Worm (Caenorhabditis elegans) whole organism, young adult: ENCODE data around the gene ZK1290.5.
A peak's percentile ranks its signal among the peaks of the same experiment; 100 is the strongest.

Experiments
- B0261.1 ChIP-seq: sonication (generic microtip); optimal IDR thresholded peaks from 2 replicates; lab custom pipeline; 2016; ENCODE audit warnings: mild to moderate bottlenecking, missing genetic modification characterization, moderate library complexity, missing compliant biosample characterization
- F10E7.11 ChIP-seq: sonication (generic microtip); optimal IDR thresholded peaks from 2 replicates; lab custom pipeline; 2017; ENCODE audit warnings: mild to moderate bottlenecking, missing genetic modification characterization, moderate library complexity, missing compliant biosample characterization
- F22D6.2 ChIP-seq: sonication (generic microtip); optimal IDR thresholded peaks from 2 replicates; lab custom pipeline; 2016; ENCODE audit warnings: mild to moderate bottlenecking, missing genetic modification characterization, missing compliant biosample characterization
- F33H1.4 ChIP-seq: fragments of 200-800 bp; sonication (Bioruptor generic); IDR thresholded peaks from 2 replicates; pipeline ENCODE4 v1.3.6; 2022; ENCODE audit warnings: missing genetic modification reagents, missing genetic modification characterization, missing compliant biosample characterization
- F55B11.4 ChIP-seq: sonication (generic microtip); optimal IDR thresholded peaks from 2 replicates; lab custom pipeline; 2016; ENCODE audit warnings: missing compliant biosample characterization, missing genetic modification characterization, borderline replicate concordance; ENCODE audit not compliant: insufficient read depth
- T26A5.8 ChIP-seq: sonication (generic microtip); optimal IDR thresholded peaks from 2 replicates; lab custom pipeline; 2016; ENCODE audit warnings: missing genetic modification characterization, missing compliant biosample characterization
- Y53G8AR.9 ChIP-seq: fragments of 200-800 bp; sonication (Bioruptor generic); conservative IDR thresholded peaks from 2 replicates; pipeline ENCODE4 v1.3.6; 2022; ENCODE audit warnings: missing genetic modification reagents, missing genetic modification characterization, missing compliant biosample characterization
- Y56A3A.18 ChIP-seq: fragments of 200-800 bp; sonication (Bioruptor generic); IDR thresholded peaks from 2 replicates; pipeline ENCODE4 v1.3.6; 2022; ENCODE audit warnings: missing genetic modification reagents, missing genetic modification characterization, missing compliant biosample characterization
- Y67H2A.10 ChIP-seq: fragments of 200-800 bp; sonication (Bioruptor generic); conservative IDR thresholded peaks from 2 replicates; pipeline ENCODE4 v1.3.6; 2022; ENCODE audit warnings: missing genetic modification reagents, missing genetic modification characterization, missing compliant biosample characterization
- akir-1 ChIP-seq: fragments of 200-800 bp; sonication (Bioruptor generic); optimal IDR thresholded peaks from 2 replicates; lab custom pipeline; 2018; ENCODE audit warnings: mild to moderate bottlenecking, missing genetic modification characterization, moderate library complexity, missing compliant biosample characterization
- aptf-3 ChIP-seq: fragments of 200-800 bp; sonication (Bioruptor generic); IDR thresholded peaks from 2 replicates; pipeline ENCODE4 v1.3.6; 2022; ENCODE audit warnings: missing genetic modification characterization, missing compliant biosample characterization
- atf-7 ChIP-seq: sonication (generic microtip); optimal IDR thresholded peaks from 2 replicates; lab custom pipeline; 2017; ENCODE audit warnings: mild to moderate bottlenecking, missing genetic modification characterization, missing compliant biosample characterization
- attf-5 ChIP-seq: fragments of 200-800 bp; sonication (Bioruptor generic); optimal IDR thresholded peaks from 2 replicates; lab custom pipeline; 2018; ENCODE audit warnings: mild to moderate bottlenecking, missing genetic modification characterization, missing compliant biosample characterization
- bed-1 ChIP-seq: fragments of 200-800 bp; sonication (Bioruptor generic); IDR thresholded peaks from 2 replicates; pipeline ENCODE4 v1.3.6; 2022; ENCODE audit warnings: missing genetic modification reagents, missing genetic modification characterization, missing compliant biosample characterization
- bed-2 ChIP-seq: fragments of 200-800 bp; sonication (Bioruptor generic); IDR thresholded peaks from 2 replicates; pipeline ENCODE4 v1.3.6; 2022; ENCODE audit warnings: missing genetic modification reagents, missing genetic modification characterization, missing compliant biosample characterization
- chd-7 ChIP-seq: sonication (generic microtip); optimal IDR thresholded peaks from 2 replicates; lab custom pipeline; 2016; ENCODE audit warnings: mild to moderate bottlenecking, missing genetic modification characterization, moderate library complexity, missing compliant biosample characterization
- dox-1 ChIP-seq: fragments of 200-800 bp; sonication (Bioruptor generic); IDR thresholded peaks from 2 replicates; pipeline ENCODE4 v1.3.6; 2022; ENCODE audit warnings: missing genetic modification reagents, missing genetic modification characterization, missing compliant biosample characterization
- efl-1 ChIP-seq: fragments of 150-350 bp; optimal IDR thresholded peaks from 2 replicates; lab custom pipeline; 2014; ENCODE audit warnings: missing biosample characterization, missing genetic modification reagents, missing genetic modification characterization
- him-1 ChIP-seq: sonication (generic microtip); optimal IDR thresholded peaks from 2 replicates; lab custom pipeline; 2016; ENCODE audit warnings: missing genotype, missing genetic modification reagents, missing genetic modification characterization, missing compliant biosample characterization
- hmg-1.2 ChIP-seq: fragments of 200-800 bp; sonication (Bioruptor generic); IDR thresholded peaks from 2 replicates; pipeline ENCODE4 v1.3.6; 2022; ENCODE audit warnings: missing genetic modification reagents, missing genetic modification characterization, missing compliant biosample characterization
- hrde-1 ChIP-seq: sonication (generic microtip); optimal IDR thresholded peaks from 2 replicates; lab custom pipeline; 2016; ENCODE audit warnings: missing genetic modification characterization, mild to moderate bottlenecking, missing compliant biosample characterization, moderate library complexity, missing genotype, missing genetic modification reagents, borderline replicate concordance
- lag-1 ChIP-seq: fragments of 200-800 bp; sonication (Bioruptor generic); IDR thresholded peaks from 2 replicates; pipeline ENCODE4 v1.3.6; 2022; ENCODE audit warnings: missing genetic modification reagents, missing genetic modification characterization, missing compliant biosample characterization
- let-526 ChIP-seq: fragments of 200-800 bp; sonication (Bioruptor generic); IDR thresholded peaks from 2 replicates; pipeline ENCODE4 v1.3.6; 2022; ENCODE audit warnings: missing genetic modification reagents, missing genetic modification characterization, missing compliant biosample characterization
- let-607 ChIP-seq, 2 experiments: fragments of 200-800 bp in 1 of 2; sonication (Bioruptor generic) in 1 of 2; sonication (generic microtip) in 1 of 2; optimal IDR thresholded peaks; 2 replicates each; lab custom pipeline; 2016 to 2018; ENCODE audit warnings: mild to moderate bottlenecking in 2 of 2, missing compliant biosample characterization in 2 of 2, missing genetic modification characterization in 2 of 2, moderate library complexity in 2 of 2, missing genotype in 1 of 2
- lin-40 ChIP-seq: sonication (generic microtip); optimal IDR thresholded peaks from 2 replicates; lab custom pipeline; 2016; ENCODE audit warnings: missing genetic modification characterization, mild to moderate bottlenecking, missing compliant biosample characterization, missing genotype, missing genetic modification reagents
- lir-1 ChIP-seq: fragments of 200-800 bp; sonication (Bioruptor generic); conservative IDR thresholded peaks from 2 replicates; pipeline ENCODE4 v1.3.6; 2022; ENCODE audit warnings: missing genetic modification reagents, missing genetic modification characterization, missing compliant biosample characterization
- madf-10 ChIP-seq: sonication (generic microtip); optimal IDR thresholded peaks from 2 replicates; lab custom pipeline; 2016; ENCODE audit warnings: mild to moderate bottlenecking, missing genetic modification characterization, missing compliant biosample characterization
- madf-8 ChIP-seq: fragments of 200-800 bp; sonication (Bioruptor generic); conservative IDR thresholded peaks from 2 replicates; pipeline ENCODE4 v1.3.6; 2022; ENCODE audit warnings: missing genetic modification reagents, missing genetic modification characterization, missing compliant biosample characterization
- mel-28 ChIP-seq: sonication (generic microtip); optimal IDR thresholded peaks from 2 replicates; lab custom pipeline; 2016; ENCODE audit warnings: borderline replicate concordance, mild to moderate bottlenecking, missing genetic modification characterization, missing compliant biosample characterization
- nfya-1 ChIP-seq: sonication (generic microtip); optimal IDR thresholded peaks from 2 replicates; lab custom pipeline; 2017; ENCODE audit warnings: antibody characterized with exemption, missing compliant biosample characterization, missing genetic modification characterization, borderline replicate concordance; ENCODE audit not compliant: insufficient read depth
- nfyb-1 ChIP-seq: fragments of 200-800 bp; sonication (Bioruptor generic); IDR thresholded peaks from 2 replicates; pipeline ENCODE4 v1.3.6; 2022; ENCODE audit warnings: missing genetic modification reagents, missing genetic modification characterization, missing compliant biosample characterization
- nhr-80 ChIP-seq: sonication (generic microtip); optimal IDR thresholded peaks from 2 replicates; lab custom pipeline; 2016; ENCODE audit warnings: missing genetic modification characterization, missing compliant biosample characterization
- nhr-90 ChIP-seq: sonication (generic microtip); optimal IDR thresholded peaks from 2 replicates; lab custom pipeline; 2016; ENCODE audit warnings: missing genotype, mild to moderate bottlenecking, missing genetic modification characterization, missing compliant biosample characterization
- pbrm-1 ChIP-seq: fragments of 200-800 bp; sonication (Bioruptor generic); IDR thresholded peaks from 2 replicates; pipeline ENCODE4 v1.3.6; 2022; ENCODE audit warnings: missing genetic modification reagents, missing genetic modification characterization, missing compliant biosample characterization
- rcor-1 ChIP-seq: fragments of 200-800 bp; sonication (Bioruptor generic); IDR thresholded peaks from 2 replicates; pipeline ENCODE4 v1.3.6; 2022; ENCODE audit warnings: missing genetic modification reagents, missing genetic modification characterization, missing compliant biosample characterization
- sdz-38 ChIP-seq: sonication (generic microtip); optimal IDR thresholded peaks from 2 replicates; lab custom pipeline; 2016; ENCODE audit warnings: missing genotype, missing genetic modification characterization, missing compliant biosample characterization
- tbp1 ChIP-seq: fragments of 200-800 bp; sonication (Bioruptor generic); optimal IDR thresholded peaks from 2 replicates; lab custom pipeline; 2018; ENCODE audit warnings: mild to moderate bottlenecking, missing genetic modification characterization, missing compliant biosample characterization
- tlf-1 ChIP-seq: fragments of 200-800 bp; sonication (Bioruptor generic); optimal IDR thresholded peaks from 2 replicates; lab custom pipeline; 2018; ENCODE audit warnings: mild to moderate bottlenecking, missing genetic modification characterization, missing compliant biosample characterization
- unc-62 ChIP-seq: fragments of 150-350 bp; optimal IDR thresholded peaks from 2 replicates; lab custom pipeline; 2014; ENCODE audit warnings: missing biosample characterization, missing genetic modification reagents, missing genetic modification characterization
- zfh-2 ChIP-seq: fragments of 200-800 bp; sonication (Bioruptor generic); conservative IDR thresholded peaks from 2 replicates; pipeline ENCODE4 v1.3.6; 2022; ENCODE audit warnings: missing genetic modification reagents, missing genetic modification characterization, missing compliant biosample characterization
- zim-3 ChIP-seq: sonication (generic microtip); optimal IDR thresholded peaks from 2 replicates; lab custom pipeline; 2017; ENCODE audit warnings: mild to moderate bottlenecking, missing genetic modification characterization, moderate library complexity, missing compliant biosample characterization
- ztf-6 ChIP-seq: fragments of 200-800 bp; sonication (Bioruptor generic); IDR thresholded peaks from 2 replicates; pipeline ENCODE4 v1.3.6; 2022; ENCODE audit warnings: missing genetic modification reagents, missing genetic modification characterization, missing compliant biosample characterization

Gene ZK1290.5

DNA sequence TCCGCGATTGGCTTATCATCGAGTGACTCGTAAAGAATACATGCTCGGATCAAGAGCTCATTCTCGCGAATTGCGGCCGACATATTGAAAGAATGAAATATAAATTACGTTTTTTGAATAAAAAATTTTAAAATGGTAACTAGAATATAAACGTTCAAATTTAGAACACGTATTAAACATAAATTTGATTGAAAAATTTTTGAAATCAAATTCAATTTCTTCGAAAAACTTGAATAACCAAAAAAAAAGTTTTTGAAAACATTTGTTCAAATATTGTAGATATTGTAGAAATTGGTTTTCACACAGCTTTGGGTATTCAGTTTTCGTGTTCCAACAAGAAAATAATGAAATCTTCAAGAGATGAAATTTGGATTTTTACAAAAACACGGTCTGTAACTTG lies 18.6 kb downstream of the ZK1290.5 start, which contains the start of gene fbxa-224:
TSS of gene fbxa-224 (minus strand) at position 101 of the 400 bp plus-strand sequence.
- no peak for TF ChIP-seq chd-7 (tag; lab: Kevin White, UChicago)
- TF ChIP-seq aptf-3 = no peak

- no peak for TF ChIP-seq let-526 (GFP tag; lab: Robert Waterston, UW)
- no peak for TF ChIP-seq B0261.1 (tag; lab: Kevin White, UChicago)
- no peak for TF ChIP-seq chd-7 (tag; lab: Kevin White, UChicago)
- no peak for TF ChIP-seq unc-62 (GFP tag; lab: Kevin White, UChicago)
- no peak for TF ChIP-seq Y56A3A.18 (GFP tag; lab: Robert Waterston, UW)
- no peak for TF ChIP-seq him-1
- no peak for TF ChIP-seq nhr-80 (tag; lab: Kevin White, UChicago)
- no peak for TF ChIP-seq F22D6.2
- no peak for TF ChIP-seq nfya-1 (tag; lab: Kevin White, UChicago)
- TF ChIP-seq bed-1 (GFP tag; lab: Robert Waterston, UW) = no peak
- no peak for TF ChIP-seq F10E7.11 (tag; lab: Kevin White, UChicago)
- no peak for TF ChIP-seq Y53G8AR.9
- TF ChIP-seq tlf-1 = no peak
Observed at ce11 chrII:7549035-7549434, 19.6 kb downstream of the ZK1290.5 start, which contains the start of gene tph-1. Gene tph-1, plus strand, starts transcription at chrII:7549335.

- TF ChIP-seq hrde-1 = no peak
- 0 out of 2 replicates have a peak, but pooled peaks have one; percentile 32 for TF ChIP-seq Y56A3A.18 (GFP tag; lab: Robert Waterston, UW)
- no peak for TF ChIP-seq zim-3 (tag; lab: Kevin White, UChicago)
Observed at ce11 chrII:7553806-7554205, 24.4 kb downstream of the ZK1290.5 start, which contains the start of gene ZK1290.10. Gene ZK1290.10, minus strand, starts transcription at chrII:7553906.

- no peak for TF ChIP-seq F55B11.4
- peak; percentile 36 for TF ChIP-seq madf-10 (tag; lab: Kevin White, UChicago)
- no peak for TF ChIP-seq lag-1 (GFP tag; lab: Robert Waterston, UW)
- TF ChIP-seq attf-5 (GFP tag; lab: Kevin White, UChicago) = peak; percentile 10
- peak; percentile 23 for TF ChIP-seq nhr-90 (tag; lab: Kevin White, UChicago)
- TF ChIP-seq madf-8 (GFP tag; lab: Robert Waterston, UW) = no peak
- no peak for TF ChIP-seq rcor-1 (GFP tag; lab: Robert Waterston, UW)
- peak; percentile 49 for TF ChIP-seq atf-7 (tag; lab: Kevin White, UChicago)
- TF ChIP-seq tbp1 (GFP tag; lab: Kevin White, UChicago) = peak; percentile 46
- no peak for TF ChIP-seq akir-1 (GFP tag; lab: Kevin White, UChicago)
- TF ChIP-seq efl-1 = no peak
- TF ChIP-seq lin-40 (tag; lab: Kevin White, UChicago) = peak; percentile 2
- 0 out of 2 replicates have a peak, but pooled peaks have one; percentile 44 for TF ChIP-seq Y53G8AR.9
- TF ChIP-seq let-607 (tag; optimal IDR thresholded peaks at IDR 0.05; lab: Kevin White, UChicago) = peak in 1 of 2 experiments; percentile 31
- 0 out of 2 replicates have a peak, but pooled peaks have one; percentile 13 for TF ChIP-seq nfyb-1 (GFP tag; lab: Robert Waterston, UW)
- TF ChIP-seq nhr-80 (tag; lab: Kevin White, UChicago) = peak; percentile 97
- TF ChIP-seq dox-1 = peak; percentile 69
Observed at ce11 chrII:7554716-7555247, 25.3 kb downstream of the ZK1290.5 start.

DNA sequence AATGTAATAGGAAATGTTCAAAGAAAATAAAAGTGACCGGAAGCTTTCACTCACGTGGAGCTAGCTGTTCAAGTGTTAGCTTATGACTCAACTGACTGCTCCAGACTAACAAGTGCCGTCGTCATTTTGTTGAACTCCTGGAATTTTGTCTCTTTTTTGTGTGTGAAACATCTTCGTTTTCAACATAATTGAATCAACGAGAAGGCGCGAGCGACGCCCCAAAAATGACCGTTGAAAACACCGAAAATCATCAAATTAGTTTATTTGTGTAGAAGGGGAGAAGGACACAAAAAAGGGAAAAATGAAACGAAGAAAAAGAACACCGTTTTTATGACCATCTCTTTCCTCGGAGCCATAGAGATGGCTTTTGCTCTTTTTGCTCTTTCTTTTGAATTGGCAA lies 26.0 kb downstream of the ZK1290.5 start, which contains the start of gene ZK1290.14:
TSS of gene ZK1290.14 (minus strand) at position 139 of the 400 bp plus-strand sequence.
- TF ChIP-seq nfyb-1 (GFP tag; lab: Robert Waterston, UW) = no peak
- TF ChIP-seq mel-28 = no peak
- TF ChIP-seq zfh-2 (GFP tag; lab: Robert Waterston, UW) = no peak
- no peak for TF ChIP-seq bed-2 (GFP tag; lab: Robert Waterston, UW)
- TF ChIP-seq hmg-1.2 (GFP tag; lab: Robert Waterston, UW) = no peak
- TF ChIP-seq sdz-38 (tag; lab: Kevin White, UChicago) = no peak
- TF ChIP-seq pbrm-1 (GFP tag; lab: Robert Waterston, UW) = no peak
- no peak for TF ChIP-seq Y67H2A.10 (GFP tag; lab: Robert Waterston, UW)
- TF ChIP-seq madf-10 (tag; lab: Kevin White, UChicago) = no peak
- no peak for TF ChIP-seq lir-1 (GFP tag; lab: Robert Waterston, UW)
- no peak for TF ChIP-seq atf-7 (tag; lab: Kevin White, UChicago)
- no peak for TF ChIP-seq T26A5.8 (tag; lab: Kevin White, UChicago)
- TF ChIP-seq zim-3 (tag; lab: Kevin White, UChicago) = no peak
- no peak for TF ChIP-seq F33H1.4 (GFP tag; lab: Robert Waterston, UW)
- TF ChIP-seq ztf-6 (GFP tag; lab: Robert Waterston, UW) = no peak
